Worm (Caenorhabditis elegans) whole organism, late embryonic: ENCODE measurements around the gene mks-5.

ENCODE experiments used
- Y22D7AL.16 ChIP-seq: sonication (generic microtip); optimal IDR thresholded peaks from 2 replicates; lab custom pipeline; 2016; ENCODE audit warnings: missing genetic modification characterization, missing compliant biosample characterization
- ceh-9 ChIP-seq: sonication (generic microtip); optimal IDR thresholded peaks from 2 replicates; lab custom pipeline; 2016; ENCODE audit warnings: mild to moderate bottlenecking, missing genetic modification characterization, inconsistent platforms, missing compliant biosample characterization
- mec-3 ChIP-seq: sonication (generic microtip); optimal IDR thresholded peaks from 2 replicates; lab custom pipeline; 2016; ENCODE audit warnings: borderline replicate concordance, missing genetic modification characterization, missing compliant biosample characterization
- pha-4 ChIP-seq: fragments of 150-350 bp; optimal IDR thresholded peaks from 2 replicates; lab custom pipeline; 2018; ENCODE audit warnings: missing biosample characterization, missing genetic modification reagents, missing genetic modification characterization

DNA sequence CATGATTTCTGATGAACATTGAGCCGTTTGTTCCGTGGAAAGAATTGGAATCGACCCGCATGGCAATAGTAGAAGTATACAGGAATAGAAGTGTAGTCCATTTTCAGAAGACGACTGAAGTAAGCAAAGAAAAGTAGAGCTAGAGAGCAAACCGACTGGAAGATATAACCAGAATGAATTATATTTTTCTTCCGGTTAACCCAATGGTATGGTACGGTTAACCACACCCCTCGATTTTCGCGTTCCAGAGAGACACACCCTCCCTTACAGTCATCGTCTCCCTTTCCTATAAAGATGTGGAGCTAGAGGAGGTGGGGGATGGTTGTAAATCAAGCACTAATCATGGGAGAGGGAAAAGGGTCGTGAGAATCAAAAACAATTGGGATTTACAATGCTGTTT is 3.0 kb downstream of the mks-5 start, which contains the start of gene C09G5.14:
- TF ChIP-seq Y22D7AL.16 (tag; lab: Kevin White, UChicago) (no peak), pha-4 (tag; lab: Kevin White, UChicago) (no peak), mec-3 (tag; lab: Kevin White, UChicago) (no peak), ceh-9 (tag; lab: Kevin White, UChicago) (no peak)
